Fruit fly (Drosophila melanogaster) whole organism, prepupa: Measurements from ENCODE around the gene CG14196.
A peak's percentile ranks its signal among the peaks of the same experiment; 100 is the strongest.

ENCODE experiments used
- Blimp-1 ChIP-seq: fragments of 200-800 bp; sonication (Bioruptor generic); optimal IDR thresholded peaks from 3 replicates; lab custom pipeline; 2017; ENCODE audit warnings: missing biosample characterization, missing genetic modification characterization, mild to moderate bottlenecking, moderate library complexity, missing genetic modification reagents
- CG10631 ChIP-seq: fragments of 200-800 bp; sonication (Bioruptor generic); optimal IDR thresholded peaks from 2 replicates; lab custom pipeline; 2016; ENCODE audit warnings: missing biosample characterization, missing genetic modification characterization
- CG11294 ChIP-seq: fragments of 200-800 bp; sonication (Bioruptor generic); IDR thresholded peaks from 2 replicates; pipeline ENCODE4 v1.3.6; 2022; ENCODE audit warnings: missing biosample characterization, missing genetic modification characterization
- CG11762 ChIP-seq: fragments of 200-800 bp; sonication (Bioruptor generic); optimal IDR thresholded peaks from 3 replicates; lab custom pipeline; 2016; ENCODE audit warnings: missing biosample characterization, missing genetic modification characterization; ENCODE audit not compliant: insufficient read depth
- CG11902 ChIP-seq: fragments of 200-800 bp; sonication (Bioruptor generic); optimal IDR thresholded peaks from 3 replicates; lab custom pipeline; 2016; ENCODE audit warnings: missing biosample characterization, missing genetic modification characterization
- CG15336 ChIP-seq: fragments of 200-800 bp; sonication (Bioruptor generic); IDR thresholded peaks from 2 replicates; pipeline ENCODE4 v1.3.6; 2022; ENCODE audit warnings: missing biosample characterization, missing genetic modification characterization
- CG1621 ChIP-seq: fragments of 200-800 bp; sonication (Bioruptor generic); optimal IDR thresholded peaks from 3 replicates; lab custom pipeline; 2018; ENCODE audit warnings: missing biosample characterization, mild to moderate bottlenecking, missing genetic modification characterization
- CG16779 ChIP-seq: fragments of 200-800 bp; sonication (Bioruptor generic); optimal IDR thresholded peaks from 3 replicates; lab custom pipeline; 2017; ENCODE audit warnings: missing biosample characterization, mild to moderate bottlenecking, missing genetic modification characterization
- CG3032 ChIP-seq: fragments of 200-800 bp; optimal IDR thresholded peaks from 2 replicates; lab custom pipeline; 2019; ENCODE audit warnings: missing biosample characterization, mild to moderate bottlenecking, missing genetic modification characterization, moderate library complexity
- CG31627 ChIP-seq: fragments of 200-800 bp; sonication (Bioruptor generic); optimal IDR thresholded peaks from 3 replicates; lab custom pipeline; 2016; ENCODE audit warnings: missing biosample characterization, missing genetic modification characterization
- CG32006 ChIP-seq: fragments of 200-800 bp; sonication (Bioruptor generic); optimal IDR thresholded peaks from 3 replicates; lab custom pipeline; 2017; ENCODE audit warnings: missing biosample characterization, mild to moderate bottlenecking, missing genetic modification characterization
- CG3919 ChIP-seq: fragments of 200-800 bp; sonication (Bioruptor generic); optimal IDR thresholded peaks from 3 replicates; lab custom pipeline; 2016; ENCODE audit warnings: missing biosample characterization, missing genetic modification characterization
- CG4318 ChIP-seq: fragments of 200-800 bp; sonication (Bioruptor generic); optimal IDR thresholded peaks from 3 replicates; lab custom pipeline; 2017; ENCODE audit warnings: missing biosample characterization, mild to moderate bottlenecking, missing genetic modification characterization
- CG6163 ChIP-seq: fragments of 200-800 bp; sonication (Bioruptor generic); IDR thresholded peaks from 3 replicates; pipeline ENCODE4 v1.3.6; 2022; ENCODE audit warnings: missing biosample characterization, missing genetic modification characterization
- CG6792 ChIP-seq: fragments of 200-800 bp; sonication (Bioruptor generic); optimal IDR thresholded peaks from 3 replicates; lab custom pipeline; 2016; ENCODE audit warnings: missing biosample characterization, missing genetic modification characterization
- CG6808 ChIP-seq: fragments of 200-800 bp; sonication (Bioruptor generic); optimal IDR thresholded peaks from 3 replicates; lab custom pipeline; 2017; ENCODE audit warnings: missing biosample characterization, missing genetic modification characterization, mild to moderate bottlenecking, moderate library complexity, missing genetic modification reagents
- CG6854 ChIP-seq: fragments of 200-800 bp; sonication (Bioruptor generic); optimal IDR thresholded peaks from 2 replicates; lab custom pipeline; 2017; ENCODE audit warnings: missing biosample characterization, mild to moderate bottlenecking, missing genetic modification characterization
- CG8119 ChIP-seq: fragments of 200-800 bp; sonication (Bioruptor generic); IDR thresholded peaks from 3 replicates; pipeline ENCODE4 v1.3.6; 2022; ENCODE audit warnings: missing biosample characterization, missing genetic modification characterization
- CG8319 ChIP-seq: fragments of 200-800 bp; sonication (Bioruptor generic); optimal IDR thresholded peaks from 3 replicates; lab custom pipeline; 2016; ENCODE audit warnings: missing biosample characterization, missing genetic modification characterization
- Eip75B ChIP-seq: fragments of 200-800 bp; sonication (Bioruptor generic); optimal IDR thresholded peaks from 3 replicates; lab custom pipeline; 2016; ENCODE audit warnings: missing biosample characterization, missing genetic modification characterization
- Eip78C ChIP-seq: fragments of 200-800 bp; sonication (Bioruptor generic); peaks from one replicate; lab custom pipeline; 2016; ENCODE audit warnings: missing biosample characterization, missing genetic modification characterization
- Eip93F ChIP-seq: fragments of 200-800 bp; sonication (Bioruptor generic); optimal IDR thresholded peaks from 2 replicates; lab custom pipeline; 2016; ENCODE audit warnings: missing biosample characterization, mild to moderate bottlenecking, missing genetic modification characterization
- Ets21C ChIP-seq: fragments of 200-800 bp; sonication (Bioruptor generic); optimal IDR thresholded peaks from 3 replicates; lab custom pipeline; 2016; ENCODE audit warnings: missing biosample characterization, missing genetic modification characterization
- Ets96B ChIP-seq: fragments of 200-800 bp; optimal IDR thresholded peaks from 2 replicates; lab custom pipeline; 2019; ENCODE audit warnings: missing biosample characterization, mild to moderate bottlenecking, missing genetic modification characterization, moderate library complexity
- Gug ChIP-seq: fragments of 200-800 bp; sonication (Bioruptor generic); IDR thresholded peaks from 2 replicates; pipeline ENCODE4 v1.3.6; 2022; ENCODE audit warnings: missing biosample characterization, missing genetic modification characterization
- Hr38 ChIP-seq: sonication (Bioruptor generic); optimal IDR thresholded peaks from 2 replicates; lab custom pipeline; 2016; ENCODE audit warnings: missing biosample characterization, missing genetic modification characterization
- Hr4 ChIP-seq: fragments of 200-800 bp; sonication (Bioruptor generic); optimal IDR thresholded peaks from 3 replicates; lab custom pipeline; 2016; ENCODE audit warnings: missing biosample characterization, missing genetic modification characterization
- Lpt ChIP-seq: fragments of 200-800 bp; sonication (Bioruptor generic); optimal IDR thresholded peaks from 3 replicates; lab custom pipeline; 2016; ENCODE audit warnings: missing biosample characterization, missing genetic modification characterization
- Met ChIP-seq: fragments of 200-800 bp; sonication (Bioruptor generic); optimal IDR thresholded peaks from 3 replicates; lab custom pipeline; 2016; ENCODE audit warnings: missing biosample characterization, missing genetic modification characterization
- OdsH ChIP-seq: fragments of 200-800 bp; sonication (Bioruptor generic); optimal IDR thresholded peaks from 3 replicates; lab custom pipeline; 2016; ENCODE audit warnings: missing biosample characterization, missing genetic modification characterization
- Smox ChIP-seq: fragments of 200-800 bp; sonication (Bioruptor generic); optimal IDR thresholded peaks from 3 replicates; lab custom pipeline; 2016; ENCODE audit warnings: missing biosample characterization, missing genetic modification characterization
- Sox102F ChIP-seq: fragments of 200-800 bp; sonication (Bioruptor generic); optimal IDR thresholded peaks from 2 replicates; lab custom pipeline; 2016; ENCODE audit warnings: missing biosample characterization, mild to moderate bottlenecking, missing genetic modification characterization
- Sox14 ChIP-seq: fragments of 200-800 bp; sonication (Bioruptor generic); optimal IDR thresholded peaks from 3 replicates; lab custom pipeline; 2016; ENCODE audit warnings: missing biosample characterization, missing genetic modification characterization
- Sox15 ChIP-seq: fragments of 200-800 bp; sonication (Bioruptor generic); optimal IDR thresholded peaks from 3 replicates; lab custom pipeline; 2016; ENCODE audit warnings: missing biosample characterization, missing genetic modification characterization
- achi ChIP-seq: fragments of 200-800 bp; sonication (Bioruptor generic); optimal IDR thresholded peaks from 3 replicates; lab custom pipeline; 2016; ENCODE audit warnings: missing biosample characterization, missing genetic modification characterization
- cyc ChIP-seq: fragments of 200-800 bp; sonication (Bioruptor generic); optimal IDR thresholded peaks from 3 replicates; lab custom pipeline; 2016; ENCODE audit warnings: missing biosample characterization, missing genetic modification characterization
- dac ChIP-seq: fragments of 200-800 bp; sonication (Bioruptor generic); optimal IDR thresholded peaks from 2 replicates; lab custom pipeline; 2017; ENCODE audit warnings: missing biosample characterization, mild to moderate bottlenecking, missing genetic modification characterization
- dsx ChIP-seq: fragments of 200-800 bp; optimal IDR thresholded peaks from 3 replicates; lab custom pipeline; 2019; ENCODE audit warnings: missing biosample characterization, mild to moderate bottlenecking, missing genetic modification characterization, moderate library complexity; ENCODE audit not compliant: poor library complexity, severe bottlenecking
- eg ChIP-seq: fragments of 200-800 bp; sonication (Bioruptor generic); IDR thresholded peaks from 3 replicates; pipeline ENCODE4 v1.3.6; 2022; ENCODE audit warnings: missing biosample characterization, missing genetic modification characterization
- esn ChIP-seq: fragments of 200-800 bp; sonication (Bioruptor generic); optimal IDR thresholded peaks from 2 replicates; lab custom pipeline; 2016; ENCODE audit warnings: missing biosample characterization, mild to moderate bottlenecking, missing genetic modification characterization, moderate library complexity
- fd59A ChIP-seq: fragments of 200-800 bp; sonication (Bioruptor generic); optimal IDR thresholded peaks from 2 replicates; lab custom pipeline; 2017; ENCODE audit warnings: missing biosample characterization, mild to moderate bottlenecking, missing genetic modification characterization, missing genetic modification reagents
- fd85E ChIP-seq: fragments of 200-800 bp; sonication (Bioruptor generic); optimal IDR thresholded peaks from 3 replicates; lab custom pipeline; 2016; ENCODE audit warnings: missing biosample characterization, missing genetic modification characterization
- lz ChIP-seq: fragments of 200-800 bp; sonication (Bioruptor generic); optimal IDR thresholded peaks from 3 replicates; lab custom pipeline; 2016; ENCODE audit warnings: missing biosample characterization, missing genetic modification characterization
- net ChIP-seq: fragments of 200-800 bp; sonication (Bioruptor generic); optimal IDR thresholded peaks from 3 replicates; lab custom pipeline; 2016; ENCODE audit warnings: missing biosample characterization, missing genetic modification characterization
- spab ChIP-seq: fragments of 200-800 bp; sonication (Bioruptor generic); optimal IDR thresholded peaks from 2 replicates; lab custom pipeline; 2017; ENCODE audit warnings: missing biosample characterization, mild to moderate bottlenecking, missing genetic modification characterization, missing genetic modification reagents
- ss ChIP-seq, 2 experiments: fragments of 200-800 bp; sonication (Bioruptor generic); optimal IDR thresholded peaks; 2 replicates in 1 of 2; 3 replicates in 1 of 2; lab custom pipeline; 2017 to 2018; ENCODE audit warnings: mild to moderate bottlenecking in 2 of 2, missing biosample characterization in 2 of 2, missing genetic modification characterization in 2 of 2, moderate library complexity in 1 of 2
- svp ChIP-seq: fragments of 200-800 bp; sonication (Bioruptor generic); peaks from one replicate; lab custom pipeline; 2016; ENCODE audit warnings: missing biosample characterization, missing genetic modification characterization

The CG14196 gene

DNA sequence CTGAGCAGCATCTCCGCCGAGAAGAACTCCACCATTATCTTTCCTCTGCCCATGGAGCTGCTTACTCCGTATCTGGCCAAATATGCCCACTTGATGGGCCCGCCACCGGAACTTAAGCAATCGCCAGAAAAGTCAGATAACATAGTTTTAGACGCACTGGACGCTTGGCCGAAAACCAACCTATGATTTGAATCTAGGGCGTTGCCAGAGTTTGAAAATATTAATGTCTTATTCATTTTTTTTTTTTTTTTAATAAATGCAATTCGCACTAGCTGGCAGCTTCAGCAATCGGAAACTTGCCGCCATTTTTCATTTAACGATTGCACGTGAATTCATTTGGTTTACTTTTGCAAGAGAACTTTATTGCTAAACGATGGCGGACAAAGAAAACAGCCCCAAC lies 51.7 kb downstream of the CG14196 start, which contains the start of gene HP1D3csd:
TSS of gene HP1D3csd (plus strand) at position 312 of the 400 bp plus-strand sequence.
- TF ChIP-seq CG15336, result no peak
- TF ChIP-seq lz (GFP tag; lab: Kevin White, UChicago), result no peak
- TF ChIP-seq net (GFP tag; lab: Kevin White, UChicago), result no peak
- peak in 1 of 2 experiments; percentile 10 for TF ChIP-seq ss (GFP tag; optimal IDR thresholded peaks at IDR 0.05; lab: Kevin White, UChicago)
- peak; percentile 22; the same call in 1 of the 2 replicates for TF ChIP-seq Gug (GFP tag; lab: Robert Waterston, UW)
- peak; percentile 63; the same call in 2 of the 3 replicates for TF ChIP-seq CG6163 (GFP tag; lab: Robert Waterston, UW)
- TF ChIP-seq CG32006 (GFP tag; lab: Kevin White, UChicago), result no peak
- TF ChIP-seq CG3032 (tag; lab: Kevin White, UChicago), result peak; percentile 10
- TF ChIP-seq Lpt (GFP tag; lab: Kevin White, UChicago), result no peak
- TF ChIP-seq fd85E (GFP tag; lab: Kevin White, UChicago), result no peak
- TF ChIP-seq Eip78C (GFP tag; lab: Kevin White, UChicago), result peak; percentile 74
- TF ChIP-seq eg (GFP tag; lab: Robert Waterston, UW), result peak; percentile 48; the same call in 2 of the 3 replicates
- TF ChIP-seq Sox15 (GFP tag; lab: Kevin White, UChicago), result no peak
- no peak for TF ChIP-seq esn (GFP tag; lab: Kevin White, UChicago)

DNA sequence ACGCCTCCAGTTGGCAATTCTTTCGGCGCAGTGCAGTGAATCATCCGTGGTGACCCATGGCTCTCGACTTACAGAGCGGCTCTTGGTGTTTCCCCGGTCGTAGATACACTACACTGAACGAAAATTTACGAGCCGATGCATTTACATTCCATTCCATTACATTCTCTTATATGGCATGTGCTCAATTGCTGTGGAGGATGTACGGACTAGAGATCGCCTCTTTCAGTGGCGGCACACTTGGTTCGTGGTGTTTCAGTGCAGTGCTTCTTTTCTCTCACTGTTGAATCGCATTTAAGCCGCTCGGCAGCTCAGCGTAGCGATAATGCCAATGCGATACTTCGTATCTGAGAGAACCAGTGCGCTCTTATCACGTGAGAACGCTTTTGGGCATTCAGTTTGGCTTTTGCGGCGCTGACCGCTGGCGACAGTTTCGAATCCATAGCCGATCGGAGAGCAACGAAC lies 54.0 kb downstream of the CG14196 start, which contains the start of gene Mec2:
TSS of gene Mec2 (plus strand) at position 412 of the 462 bp plus-strand sequence.
- TF ChIP-seq net (GFP tag; lab: Kevin White, UChicago) (peak; percentile 69), CG3919 (GFP tag; lab: Kevin White, UChicago) (peak; percentile 66), CG10631 (GFP tag; lab: Kevin White, UChicago) (peak; percentile 72), CG11902 (GFP tag; lab: Kevin White, UChicago) (peak; percentile 37), Sox14 (peak; percentile 87), dsx (peak; percentile 68), OdsH (peak; percentile 83), Eip93F (GFP tag; lab: Kevin White, UChicago) (peak; percentile 68), fd59A (peak; percentile 63), Blimp-1 (peak; percentile 43), CG6854 (GFP tag; lab: Kevin White, UChicago) (no peak), CG32006 (GFP tag; lab: Kevin White, UChicago) (peak; percentile 75), ss (GFP tag; optimal IDR thresholded peaks at IDR 0.05; lab: Kevin White, UChicago) (peak; percentile 12 to 71), Hr4 (peak; percentile 73), cyc (GFP tag; lab: Kevin White, UChicago) (peak; percentile 72), Eip75B (GFP tag; lab: Kevin White, UChicago) (peak; percentile 77), spab (GFP tag; lab: Kevin White, UChicago) (peak; percentile 59), dac (GFP tag; lab: Kevin White, UChicago) (peak; percentile 10), CG1621 (peak; percentile 74), CG6792 (GFP tag; lab: Kevin White, UChicago) (peak; percentile 83), CG6808 (GFP tag; lab: Kevin White, UChicago) (peak; percentile 57), CG11294 (GFP tag; lab: Robert Waterston, UW) (0 out of 2 replicates have a peak, but pooled peaks have one; percentile 26), Sox15 (GFP tag; lab: Kevin White, UChicago) (peak; percentile 64), Hr38 (GFP tag; lab: Kevin White, UChicago) (no peak), CG15336 (peak; percentile 65), Met (GFP tag; lab: Kevin White, UChicago) (peak; percentile 80), CG11762 (GFP tag; lab: Kevin White, UChicago) (peak; percentile 37), CG31627 (GFP tag; lab: Kevin White, UChicago) (peak; percentile 88), Gug (GFP tag; lab: Robert Waterston, UW) (peak; percentile 45), Smox (GFP tag; lab: Kevin White, UChicago) (peak; percentile 82), CG8119 (peak; percentile 55; the same call in 1 of the 3 replicates), Ets96B (peak; percentile 62), Lpt (GFP tag; lab: Kevin White, UChicago) (peak; percentile 57), Sox102F (GFP tag; lab: Kevin White, UChicago) (peak; percentile 79), Eip78C (GFP tag; lab: Kevin White, UChicago) (peak; percentile 91), CG4318 (GFP tag; lab: Kevin White, UChicago) (peak; percentile 23), achi (GFP tag; lab: Kevin White, UChicago) (peak; percentile 62), esn (GFP tag; lab: Kevin White, UChicago) (peak; percentile 86), fd85E (GFP tag; lab: Kevin White, UChicago) (no peak), CG16779 (tag; lab: Kevin White, UChicago) (peak; percentile 52), Ets21C (GFP tag; lab: Kevin White, UChicago) (peak; percentile 77), CG8319 (GFP tag; lab: Kevin White, UChicago) (peak; percentile 53), svp (GFP tag; lab: Kevin White, UChicago) (peak; percentile 99)
